Worm (Caenorhabditis elegans): ENCODE measurements around the gene T03F6.6.
A peak's percentile ranks its signal among the peaks of the same experiment; 100 is the strongest.

The T03F6.6 gene

ce11 chrIII:13377249-13377648 lies 2.8 kb downstream of the T03F6.6 start:
- TF ChIP-seq unc-62 (GFP tag; optimal IDR thresholded peaks at IDR 0.05): no peak
- no peak for TF ChIP-seq nhr-76 (tag; optimal IDR thresholded peaks at IDR 0.05)
- no peak for TF ChIP-seq ceh-39 (tag; optimal IDR thresholded peaks at IDR 0.05)
- no peak for TF ChIP-seq drap-1 (GFP tag; optimal IDR thresholded peaks at IDR 0.05)
- TF ChIP-seq lin-32 (GFP tag; optimal IDR thresholded peaks at IDR 0.05): no peak
- TF ChIP-seq nhr-237 (tag; optimal IDR thresholded peaks at IDR 0.05): no peak
- no peak for TF ChIP-seq cnd-1 (tag; optimal IDR thresholded peaks at IDR 0.05)
- TF ChIP-seq ham-2 (GFP tag; optimal IDR thresholded peaks at IDR 0.05): no peak
- TF ChIP-seq M03D4.4 (tag; optimal IDR thresholded peaks at IDR 0.05): no peak
- no peak for TF ChIP-seq hlh-1 (tag; optimal IDR thresholded peaks at IDR 0.05)
- TF ChIP-seq nhr-12 (tag; optimal IDR thresholded peaks at IDR 0.05): no peak
- no peak for TF ChIP-seq nhr-2 (tag; optimal IDR thresholded peaks at IDR 0.05)
- TF ChIP-seq zip-8 (tag; optimal IDR thresholded peaks at IDR 0.05): no peak
- no peak for TF ChIP-seq nhr-28 (tag; optimal IDR thresholded peaks at IDR 0.05)
- TF ChIP-seq mab-5 (tag; optimal IDR thresholded peaks at IDR 0.05): no peak
- no peak for TF ChIP-seq elt-3 (tag; optimal IDR thresholded peaks at IDR 0.05)
- no peak for TF ChIP-seq lin-13 (tag; optimal IDR thresholded peaks at IDR 0.05)
- TF ChIP-seq pha-4 (tag; optimal IDR thresholded peaks at IDR 0.05): no peak
- TF ChIP-seq lsy-2 (tag; optimal IDR thresholded peaks at IDR 0.05): no peak
- no peak for TF ChIP-seq blmp-1 (tag; optimal IDR thresholded peaks at IDR 0.05)

DNA sequence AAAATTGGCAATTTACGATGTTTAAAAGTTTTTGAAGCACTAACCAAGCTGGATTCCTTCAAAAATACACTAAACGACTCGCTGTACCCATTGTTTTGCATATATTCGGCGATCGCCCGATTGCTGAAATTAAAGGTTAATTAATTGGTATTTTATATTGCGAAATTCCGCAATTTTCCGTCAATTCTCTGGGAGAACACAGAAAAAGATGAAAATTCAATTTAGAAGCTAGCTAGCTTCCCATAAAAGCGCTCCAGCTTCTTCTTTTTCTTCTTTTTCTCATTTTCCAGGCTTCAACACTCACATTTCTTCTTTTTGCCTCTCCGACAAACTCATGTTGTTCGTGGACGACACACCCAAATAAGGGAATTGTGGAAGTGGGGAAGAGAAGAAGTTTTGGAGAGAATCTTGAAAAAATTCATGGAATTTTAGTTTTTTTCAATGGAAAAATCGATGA lies 3.8 kb downstream of the T03F6.6 start, which contains the start of gene lis-1:
Gene lis-1 (minus strand): TSS at position 407 of the 457 bp plus-strand sequence.
- TF ChIP-seq blmp-1 (tag; optimal IDR thresholded peaks at IDR 0.05) (no peak), M03D4.4 (tag; optimal IDR thresholded peaks at IDR 0.05) (no peak), ces-1 (GFP tag; optimal IDR thresholded peaks at IDR 0.05) (peak; percentile 87), cnd-1 (tag; optimal IDR thresholded peaks at IDR 0.05) (no peak)

DNA sequence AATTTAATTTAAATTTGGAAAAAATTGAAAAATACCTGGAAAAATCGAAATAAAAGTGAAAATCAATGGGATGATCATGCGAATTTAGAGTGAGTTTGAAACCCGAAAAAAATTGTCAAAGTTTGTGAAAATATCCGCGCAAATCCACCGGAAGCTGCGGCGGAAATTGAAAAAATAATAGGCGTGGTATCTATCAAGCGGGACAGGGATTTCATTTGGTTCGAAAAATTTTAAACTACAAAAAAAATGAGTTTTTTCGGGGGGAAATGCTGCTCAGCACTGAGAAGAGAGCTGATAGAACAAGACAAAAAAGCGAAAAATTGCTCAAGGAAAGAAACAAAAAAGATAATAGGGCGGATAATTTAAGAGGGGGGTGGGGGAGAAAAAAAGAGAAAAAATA lies 9.1 kb downstream of the T03F6.6 start, which contains the start of gene T03F6.9:
Gene T03F6.9 (minus strand): TSS at position 101 of the 400 bp plus-strand sequence.
- TF ChIP-seq ceh-83 (GFP tag; optimal IDR thresholded peaks at IDR 0.05): no peak
- TF ChIP-seq tbx-8 (GFP tag; optimal IDR thresholded peaks at IDR 0.05): no peak
- no peak for TF ChIP-seq mab-5 (tag; optimal IDR thresholded peaks at IDR 0.05)
- TF ChIP-seq blmp-1 (tag; optimal IDR thresholded peaks at IDR 0.05): no peak
- no peak for TF ChIP-seq M03D4.4 (tag; optimal IDR thresholded peaks at IDR 0.05)
- no peak for TF ChIP-seq flh-1 (GFP tag; optimal IDR thresholded peaks at IDR 0.05)
- no peak for TF ChIP-seq ceh-43 (GFP tag; optimal IDR thresholded peaks at IDR 0.05)
- no peak for TF ChIP-seq elt-3 (tag; optimal IDR thresholded peaks at IDR 0.05)
- no peak for TF ChIP-seq unc-62 (GFP tag; optimal IDR thresholded peaks at IDR 0.05)
- TF ChIP-seq nhr-28 (tag; optimal IDR thresholded peaks at IDR 0.05): no peak
- TF ChIP-seq lin-32 (GFP tag; optimal IDR thresholded peaks at IDR 0.05): no peak
- TF ChIP-seq nhr-237 (tag; optimal IDR thresholded peaks at IDR 0.05): no peak
- TF ChIP-seq cnd-1 (tag; optimal IDR thresholded peaks at IDR 0.05): no peak
- no peak for TF ChIP-seq bed-3 (GFP tag; optimal IDR thresholded peaks at IDR 0.05)

ce11 chrIII:13359847-13360246 lies 20.2 kb downstream of the T03F6.6 start:
- TF ChIP-seq elt-1 (tag; optimal IDR thresholded peaks at IDR 0.05; ENCODE audit: borderline replicate concordance, insufficient read depth): no peak
- peak; percentile 29 for TF ChIP-seq unc-120 (tag; optimal IDR thresholded peaks at IDR 0.05; ENCODE audit: poor library complexity, severe bottlenecking)
- TF ChIP-seq ceh-83 (GFP tag; optimal IDR thresholded peaks at IDR 0.05): no peak
- TF ChIP-seq mep-1 (tag; optimal IDR thresholded peaks at IDR 0.05): peak; percentile 45
- TF ChIP-seq ces-1 (GFP tag; optimal IDR thresholded peaks at IDR 0.05): peak; percentile 29
- no peak for TF ChIP-seq ztf-11 (tag; optimal IDR thresholded peaks at IDR 0.05)

ce11 chrIII:13359256-13359655 lies 20.8 kb downstream of the T03F6.6 start, which contains the start of gene F53A2.9:
F53A2.9 (minus strand) TSS chrIII:13359356.
- TF ChIP-seq ztf-11 (tag; optimal IDR thresholded peaks at IDR 0.05) (no peak), sem-2 (GFP tag; optimal IDR thresholded peaks at IDR 0.05) (no peak), mep-1 (tag; optimal IDR thresholded peaks at IDR 0.05) (no peak), unc-62 (GFP tag; optimal IDR thresholded peaks at IDR 0.05) (no peak), mls-2 (tag; optimal IDR thresholded peaks at IDR 0.05) (no peak), tbx-8 (GFP tag; optimal IDR thresholded peaks at IDR 0.05) (no peak), lin-13 (tag; optimal IDR thresholded peaks at IDR 0.05) (no peak), blmp-1 (tag; optimal IDR thresholded peaks at IDR 0.05) (no peak), lsy-2 (tag; optimal IDR thresholded peaks at IDR 0.05) (no peak), drap-1 (GFP tag; optimal IDR thresholded peaks at IDR 0.05) (no peak), lin-32 (GFP tag; optimal IDR thresholded peaks at IDR 0.05) (no peak), nhr-28 (tag; optimal IDR thresholded peaks at IDR 0.05) (no peak), ceh-83 (GFP tag; optimal IDR thresholded peaks at IDR 0.05) (no peak), nhr-12 (tag; optimal IDR thresholded peaks at IDR 0.05) (no peak), unc-39 (tag; optimal IDR thresholded peaks at IDR 0.05) (no peak)

All from whole organism, mixed stage, embryonic.